Fruit fly (Drosophila melanogaster): ENCODE results near the gene spi.

spi gene

DNA sequence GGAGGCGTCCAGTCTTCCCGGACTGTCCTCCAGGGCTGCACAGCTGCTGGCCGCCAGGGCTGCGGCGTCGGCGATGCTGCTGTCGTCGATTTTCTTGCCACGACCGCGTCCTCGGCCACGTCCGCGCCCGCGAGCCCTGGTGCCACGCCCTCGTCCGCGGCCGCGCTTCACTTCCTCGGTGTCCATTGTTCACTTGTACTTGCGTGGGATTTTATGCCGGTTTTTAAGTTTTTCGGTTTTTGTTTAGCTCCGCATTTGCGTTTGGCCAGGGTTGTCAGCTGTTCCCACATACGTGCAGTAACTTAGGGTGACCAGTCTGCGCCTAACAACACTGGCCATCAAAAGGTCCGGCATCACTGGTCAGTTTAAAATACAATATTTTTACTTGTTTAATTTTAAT, 5.1 kb upstream of the spi start, which contains the start of gene Hakai (continued):
- TF ChIP-seq CG6813 (GFP tag; optimal IDR thresholded peaks at IDR 0.05) (peak; percentile 35), rib (GFP tag; IDR thresholded peaks at IDR 0.05) (no peak), sna (GFP tag; IDR thresholded peaks at IDR 0.05; ENCODE audit: partially characterized antibody) (peak; percentile 55; the same call in 1 of the 2 replicates), fd102C (GFP tag; optimal IDR thresholded peaks at IDR 0.05) (no peak), gce (GFP tag; IDR thresholded peaks at IDR 0.05) (0 out of 3 replicates have a peak, but pooled peaks have one; percentile 55), E2f1 (GFP tag; IDR thresholded peaks at IDR 0.05) (0 out of 2 replicates have a peak, but pooled peaks have one; percentile 31), CG11247 (GFP tag; IDR thresholded peaks at IDR 0.05) (peak; percentile 60), vfl (GFP tag; optimal IDR thresholded peaks at IDR 0.05) (peak; percentile 25), yki (optimal IDR thresholded peaks at IDR 0.05) (no peak), Ravus (GFP tag; IDR thresholded peaks at IDR 0.05) (no peak), fru (optimal IDR thresholded peaks at IDR 0.05) (no peak), Usf (GFP tag; optimal IDR thresholded peaks at IDR 0.05) (no peak), CG15514 (GFP tag; optimal IDR thresholded peaks at IDR 0.05) (peak; percentile 97), CG9437 (GFP tag; optimal IDR thresholded peaks at IDR 0.05) (no peak), CG13624 (GFP tag; optimal IDR thresholded peaks at IDR 0.05) (peak; percentile 77), D (optimal IDR thresholded peaks at IDR 0.05) (no peak), D (GFP tag; optimal IDR thresholded peaks at IDR 0.05) (peak; percentile 1), CG7745 (tag; optimal IDR thresholded peaks at IDR 0.05) (no peak), CG42726 (GFP tag; IDR thresholded peaks at IDR 0.05; ENCODE audit: partially characterized antibody) (no peak), dan (GFP tag; IDR thresholded peaks at IDR 0.05) (no peak), tgo (GFP tag; IDR thresholded peaks at IDR 0.05) (peak; percentile 25; the same call in 1 of the 3 replicates), Opbp (GFP tag; IDR thresholded peaks at IDR 0.05; ENCODE audit: partially characterized antibody) (0 out of 3 replicates have a peak, but pooled peaks have one; percentile 20), CG7987 (GFP tag; optimal IDR thresholded peaks at IDR 0.05) (no peak), CG2875 (GFP tag; optimal IDR thresholded peaks at IDR 0.05) (no peak), Sox100B (GFP tag; optimal IDR thresholded peaks at IDR 0.05) (no peak), CG10274 (GFP tag; optimal IDR thresholded peaks at IDR 0.05) (no peak), CG8290 (GFP tag; optimal IDR thresholded peaks at IDR 0.05) (peak; percentile 65), CG8290 (tag; optimal IDR thresholded peaks at IDR 0.05) (peak; percentile 5 to 54), Side (GFP tag; optimal IDR thresholded peaks at IDR 0.05) (peak; percentile 51), CG14710 (tag; optimal IDR thresholded peaks at IDR 0.05) (peak; percentile 60), CG9727 (GFP tag; optimal IDR thresholded peaks at IDR 0.05) (peak; percentile 50), sens-2 (GFP tag; IDR thresholded peaks at IDR 0.05) (no peak), CG10321 (GFP tag; IDR thresholded peaks at IDR 0.05) (peak; percentile 21; the same call in 1 of the 2 replicates), CG18619 (GFP tag; optimal IDR thresholded peaks at IDR 0.05) (peak; percentile 26), Dek (tag; optimal IDR thresholded peaks at IDR 0.05) (no peak), usp (GFP tag; optimal IDR thresholded peaks at IDR 0.05) (no peak), YL-1 (GFP tag; optimal IDR thresholded peaks at IDR 0.05) (peak; percentile 80), bbx (GFP tag; IDR thresholded peaks at IDR 0.05; ENCODE audit: partially characterized antibody) (0 out of 2 replicates have a peak, but pooled peaks have one; percentile 33), CG16815 (GFP tag; optimal IDR thresholded peaks at IDR 0.05) (no peak), GATAe (GFP tag; conservative IDR thresholded peaks at IDR 0.05) (no peak), H2.0 (GFP tag; IDR thresholded peaks at IDR 0.05) (peak; percentile 39; the same call in 1 of the 2 replicates), CG1529 (GFP tag; optimal IDR thresholded peaks at IDR 0.05) (no peak), CG18764 (GFP tag; optimal IDR thresholded peaks at IDR 0.05) (peak; percentile 45), CG6254 (GFP tag; optimal IDR thresholded peaks at IDR 0.05) (peak; percentile 35), Antp (GFP tag; optimal IDR thresholded peaks at IDR 0.05) (peak; percentile 82), tin (GFP tag; optimal IDR thresholded peaks at IDR 0.05) (peak; percentile 70), CG10147 (GFP tag; optimal IDR thresholded peaks at IDR 0.05) (peak; percentile 42), CG3726 (GFP tag; IDR thresholded peaks at IDR 0.05) (no peak), unc-4 (GFP tag; IDR thresholded peaks at IDR 0.05; ENCODE audit: partially characterized antibody) (peak; percentile 54), Dll (GFP tag; IDR thresholded peaks at IDR 0.05; ENCODE audit: partially characterized antibody) (peak; percentile 62; the same call in 3 of the 4 replicates), CG1647 (GFP tag; optimal IDR thresholded peaks at IDR 0.05) (peak; percentile 72)
